Worm (Caenorhabditis elegans) whole organism, L2 larva: Measurements from ENCODE around the gene F36H9.7.

Experiments used
- C34F6.9 ChIP-seq: fragments of 150-350 bp; optimal IDR thresholded peaks from 2 replicates; lab custom pipeline; 2014; ENCODE audit warnings: missing biosample characterization, missing genetic modification characterization
- F13H6.1 ChIP-seq: sonication (generic microtip); optimal IDR thresholded peaks from 2 replicates; lab custom pipeline; 2016; ENCODE audit warnings: missing genetic modification characterization, missing compliant biosample characterization
- alr-1 ChIP-seq: fragments of 150-350 bp; optimal IDR thresholded peaks from 2 replicates; lab custom pipeline; 2014; ENCODE audit warnings: missing biosample characterization, missing genetic modification characterization
- ama-1 ChIP-seq: fragments of 150-350 bp; optimal IDR thresholded peaks from 2 replicates; lab custom pipeline; 2018; ENCODE audit warnings: inconsistent platforms
- ceh-82 ChIP-seq: fragments of 150-350 bp; optimal IDR thresholded peaks from 2 replicates; lab custom pipeline; 2014; ENCODE audit warnings: missing biosample characterization, missing genetic modification characterization
- dmd-4 ChIP-seq: sonication (generic microtip); optimal IDR thresholded peaks from 2 replicates; lab custom pipeline; 2017; ENCODE audit warnings: missing biosample characterization, missing genetic modification characterization
- egl-27 ChIP-seq: sonication (generic microtip); optimal IDR thresholded peaks from 3 replicates; lab custom pipeline; 2017; ENCODE audit warnings: missing biosample characterization, missing genetic modification reagents, missing genetic modification characterization
- elt-1 ChIP-seq: fragments of 150-350 bp; optimal IDR thresholded peaks from 2 replicates; lab custom pipeline; 2014; ENCODE audit warnings: missing biosample characterization, missing genetic modification characterization
- elt-3 ChIP-seq: sonication (generic microtip); optimal IDR thresholded peaks from 2 replicates; lab custom pipeline; 2017; ENCODE audit warnings: missing biosample characterization, missing genetic modification characterization
- fos-1 ChIP-seq: fragments of 150-350 bp; optimal IDR thresholded peaks from 2 replicates; lab custom pipeline; 2014; ENCODE audit warnings: missing biosample characterization, missing genetic modification characterization
- gmeb-1 ChIP-seq: fragments of 150-350 bp; optimal IDR thresholded peaks from 2 replicates; lab custom pipeline; 2014; ENCODE audit warnings: missing biosample characterization, missing genetic modification characterization
- lin-11 ChIP-seq: fragments of 150-350 bp; sonication (generic microtip); optimal IDR thresholded peaks from 2 replicates; lab custom pipeline; 2014; ENCODE audit warnings: missing biosample characterization, missing genetic modification characterization, inconsistent platforms, mixed read lengths
- lin-13 ChIP-seq: fragments of 150-350 bp; optimal IDR thresholded peaks from 2 replicates; lab custom pipeline; 2014; ENCODE audit warnings: missing biosample characterization, missing genetic modification reagents, missing genetic modification characterization
- mab-5 ChIP-seq: fragments of 150-350 bp; optimal IDR thresholded peaks from 2 replicates; lab custom pipeline; 2014; ENCODE audit warnings: missing biosample characterization, missing genetic modification characterization
- mdl-1 ChIP-seq, 2 experiments: fragments of 150-350 bp in 1 of 2; sonication (generic microtip) in 1 of 2; optimal IDR thresholded peaks; 2 replicates each; lab custom pipeline; 2017; ENCODE audit warnings: missing biosample characterization in 2 of 2, missing genetic modification characterization in 2 of 2
- nhr-12 ChIP-seq: fragments of 150-350 bp; optimal IDR thresholded peaks from 2 replicates; lab custom pipeline; 2014; ENCODE audit warnings: missing biosample characterization, missing genetic modification characterization
- nhr-129 ChIP-seq: fragments of 150-350 bp; optimal IDR thresholded peaks from 2 replicates; lab custom pipeline; 2014; ENCODE audit warnings: missing biosample characterization, missing genetic modification characterization
- nhr-21 ChIP-seq: fragments of 150-350 bp; optimal IDR thresholded peaks from 2 replicates; lab custom pipeline; 2014; ENCODE audit warnings: missing biosample characterization, missing genetic modification characterization
- nhr-23 ChIP-seq: fragments of 150-350 bp; optimal IDR thresholded peaks from 2 replicates; lab custom pipeline; 2014; ENCODE audit warnings: missing biosample characterization, missing genetic modification reagents, missing genetic modification characterization
- nhr-6 ChIP-seq: fragments of 150-350 bp; optimal IDR thresholded peaks from 2 replicates; lab custom pipeline; 2014; ENCODE audit warnings: missing biosample characterization, missing genetic modification characterization
- peb-1 ChIP-seq: fragments of 150-350 bp; optimal IDR thresholded peaks from 2 replicates; lab custom pipeline; 2014; ENCODE audit warnings: missing biosample characterization, missing genetic modification characterization
- sem-4 ChIP-seq: fragments of 150-350 bp; optimal IDR thresholded peaks from 2 replicates; lab custom pipeline; 2014; ENCODE audit warnings: missing biosample characterization, missing genetic modification reagents, missing genetic modification characterization
- skn-1 ChIP-seq: sonication (generic microtip); optimal IDR thresholded peaks from 2 replicates; lab custom pipeline; 2017; ENCODE audit warnings: missing biosample characterization, missing genetic modification characterization
- sma-9 ChIP-seq, 2 experiments: fragments of 150-350 bp in 1 of 2; sonication (generic microtip) in 1 of 2; optimal IDR thresholded peaks; 2 replicates each; lab custom pipeline; 2014 to 2016; ENCODE audit warnings: missing genetic modification characterization in 2 of 2, mild to moderate bottlenecking in 1 of 2, missing biosample characterization in 1 of 2, missing compliant biosample characterization in 1 of 2, missing genetic modification reagents in 1 of 2, moderate library complexity in 1 of 2
- snpc-4 ChIP-seq: fragments of 150-350 bp; optimal IDR thresholded peaks from 2 replicates; lab custom pipeline; 2014; ENCODE audit warnings: missing biosample characterization, missing genetic modification characterization
- unc-55 ChIP-seq: fragments of 150-350 bp; sonication (generic microtip); optimal IDR thresholded peaks from 3 replicates; lab custom pipeline; 2014; ENCODE audit warnings: missing biosample characterization, missing genetic modification reagents, missing genetic modification characterization
- zag-1 ChIP-seq: fragments of 150-350 bp; optimal IDR thresholded peaks from 2 replicates; lab custom pipeline; 2014; ENCODE audit warnings: missing biosample characterization, missing genetic modification characterization
- ztf-1 ChIP-seq: fragments of 200-800 bp; sonication (Bioruptor generic); conservative IDR thresholded peaks from 2 replicates; pipeline ENCODE4 v1.3.6; 2022; ENCODE audit warnings: missing genetic modification characterization, missing compliant biosample characterization
- ztf-11 ChIP-seq: sonication (generic microtip); optimal IDR thresholded peaks from 2 replicates; lab custom pipeline; 2017; ENCODE audit warnings: missing biosample characterization, missing genetic modification characterization

F36H9.7 gene

ce11 chrV:1767427-1767826 is 7.3 kb downstream of the F36H9.7 start:
- TF ChIP-seq ceh-82 (tag; lab: Kevin White, UChicago) (no peak), peb-1 (tag; lab: Kevin White, UChicago) (no peak), elt-1 (no peak), F13H6.1 (tag; lab: Kevin White, UChicago) (no peak), ama-1 (lab: Kevin White, UChicago) (no peak), lin-11 (tag; lab: Kevin White, UChicago) (no peak), sma-9 (GFP tag; optimal IDR thresholded peaks at IDR 0.05; lab: Kevin White, UChicago) (no peak), sma-9 (tag; optimal IDR thresholded peaks at IDR 0.05; lab: Kevin White, UChicago) (no peak), nhr-6 (tag; lab: Kevin White, UChicago) (no peak), sem-4 (tag; lab: Kevin White, UChicago) (no peak)

- TF ChIP-seq skn-1 (tag; lab: Kevin White, UChicago) (no peak), fos-1 (tag; lab: Kevin White, UChicago) (peak; percentile 63)
These were observed 14.0 kb downstream of the F36H9.7 start, which contains the start of gene clec-205 for ce11 chrV:1760682-1761081. clec-205 (plus strand) TSS chrV:1760893.

- TF ChIP-seq fos-1 (tag; lab: Kevin White, UChicago) (peak; percentile 28), egl-27 (tag; lab: Kevin White, UChicago) (no peak)
These were observed 17.9 kb downstream of the F36H9.7 start, which contains the start of gene clec-204 for ce11 chrV:1756856-1757255. clec-204 (plus strand) TSS chrV:1757156.

- TF ChIP-seq nhr-21 (tag; lab: Kevin White, UChicago) (no peak), ztf-11 (no peak), skn-1 (tag; lab: Kevin White, UChicago) (no peak), nhr-6 (tag; lab: Kevin White, UChicago) (no peak), nhr-12 (tag; lab: Kevin White, UChicago) (no peak), snpc-4 (tag; lab: Kevin White, UChicago) (no peak), mab-5 (tag; lab: Kevin White, UChicago) (no peak), nhr-23 (no peak)
These were observed 18.6 kb downstream of the F36H9.7 start for ce11 chrV:1756099-1756498.

ce11 chrV:1755589-1755988 is 19.1 kb downstream of the F36H9.7 start, which contains the start of gene ZK697.14:
ZK697.14 (minus strand) TSS chrV:1755689.
- TF ChIP-seq elt-3 (tag; lab: Kevin White, UChicago) (no peak), alr-1 (no peak), unc-55 (no peak), mdl-1 (tag; optimal IDR thresholded peaks at IDR 0.05; lab: Kevin White, UChicago) (no peak), nhr-6 (tag; lab: Kevin White, UChicago) (no peak), C34F6.9 (no peak), nhr-21 (tag; lab: Kevin White, UChicago) (no peak), peb-1 (tag; lab: Kevin White, UChicago) (no peak)

DNA sequence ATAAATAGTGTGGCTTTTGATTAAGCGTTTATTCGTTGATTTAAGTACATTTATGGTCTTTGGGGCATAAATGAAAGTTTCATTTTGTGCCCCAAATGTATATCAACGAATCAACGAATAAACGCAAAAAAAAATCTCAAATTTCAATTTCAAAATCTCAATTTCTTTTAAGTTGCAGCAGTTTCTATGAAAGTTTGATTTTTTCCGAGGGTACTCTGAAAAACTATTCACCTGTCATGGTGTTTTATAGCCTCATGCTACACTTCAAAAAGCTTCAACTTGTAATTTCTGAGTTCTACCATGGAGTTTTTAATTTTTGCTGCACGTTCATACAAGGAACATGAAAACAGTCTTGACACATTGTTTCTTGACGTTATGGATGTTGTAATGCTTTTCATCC is 22.2 kb downstream of the F36H9.7 start, which contains the start of gene ZK697.1:
ZK697.1 (plus strand) TSS at position 301 of the 400 bp plus-strand sequence.
- no peak for TF ChIP-seq zag-1 (tag; lab: Kevin White, UChicago)
- TF ChIP-seq, all 48 proteins: peak for 0

ce11 chrV:1751449-1751848 is 23.3 kb downstream of the F36H9.7 start, which contains the start of gene srh-199:
srh-199 (minus strand) TSS chrV:1751549.
- TF ChIP-seq egl-27 (tag; lab: Kevin White, UChicago) (no peak), ztf-11 (no peak), gmeb-1 (tag; lab: Kevin White, UChicago) (no peak), F13H6.1 (tag; lab: Kevin White, UChicago) (no peak), nhr-12 (tag; lab: Kevin White, UChicago) (no peak), ztf-1 (GFP tag; lab: Robert Waterston, UW) (no peak), lin-13 (no peak), mab-5 (tag; lab: Kevin White, UChicago) (no peak), dmd-4 (tag; lab: Kevin White, UChicago) (no peak), peb-1 (tag; lab: Kevin White, UChicago) (no peak), nhr-129 (tag; lab: Kevin White, UChicago) (no peak)
